Worm (Caenorhabditis elegans): Measurements from ENCODE around the gene F39H12.3.

The F39H12.3 gene

DNA sequence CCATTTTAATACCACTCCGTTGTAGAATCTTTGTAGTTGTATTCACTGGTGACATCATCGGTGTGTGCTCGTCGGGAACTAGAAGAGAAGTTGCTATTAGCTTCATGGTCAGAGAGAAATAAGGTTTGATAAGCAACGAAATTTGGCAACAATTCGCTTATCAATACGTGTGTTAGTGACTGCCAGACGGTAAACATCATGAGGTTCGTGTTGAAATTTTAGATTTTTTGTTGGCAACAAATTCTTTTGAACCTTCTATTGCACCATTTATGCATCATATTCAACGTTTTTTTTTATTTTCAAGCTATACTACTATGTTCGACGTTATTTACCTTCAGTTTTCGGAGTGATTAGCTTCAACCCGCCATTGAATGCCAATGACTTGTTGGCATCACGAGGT is 17.6 kb downstream of the F39H12.3 start:
- peak; percentile 6 for TF ChIP-seq jun-1 (tag; optimal IDR thresholded peaks at IDR 0.05)
- TF ChIP-seq nhr-43 (tag; optimal IDR thresholded peaks at IDR 0.05; ENCODE audit: poor library complexity, severe bottlenecking), result no peak
- no peak for TF ChIP-seq unc-39 (tag; optimal IDR thresholded peaks at IDR 0.05)
- peak; percentile 86 for TF ChIP-seq pqm-1 (tag; optimal IDR thresholded peaks at IDR 0.05)
- peak; percentile 87 for TF ChIP-seq elt-2 (tag; optimal IDR thresholded peaks at IDR 0.05)
- no peak for TF ChIP-seq eor-1 (tag; optimal IDR thresholded peaks at IDR 0.05)
- peak; percentile 53 for TF ChIP-seq pha-4 (tag; optimal IDR thresholded peaks at IDR 0.05)

DNA sequence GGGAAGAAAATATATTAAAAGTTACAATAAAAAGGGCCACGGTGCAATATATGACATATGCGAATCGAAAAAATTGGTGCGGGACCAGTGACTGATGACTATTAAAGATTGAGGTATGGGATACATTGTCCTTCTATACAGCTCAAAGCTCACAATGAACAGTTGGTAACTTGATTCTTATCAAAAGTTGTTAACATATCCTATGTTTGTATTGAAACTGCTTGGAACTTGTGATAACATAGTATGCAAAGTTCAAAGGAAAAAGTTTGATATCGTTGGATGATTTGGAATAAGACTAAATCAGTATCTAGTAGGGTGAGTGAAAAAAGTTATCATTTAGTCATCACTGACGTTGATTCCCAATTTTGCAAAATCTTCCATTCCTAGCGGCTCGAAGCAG is 23.3 kb downstream of the F39H12.3 start:
- TF ChIP-seq ztf-4 (tag; optimal IDR thresholded peaks at IDR 0.05) (no peak), ceh-28 (tag; optimal IDR thresholded peaks at IDR 0.05) (no peak), jun-1 (tag; optimal IDR thresholded peaks at IDR 0.05) (no peak), R02D3.7 (tag; optimal IDR thresholded peaks at IDR 0.05) (no peak), nhr-28 (tag; optimal IDR thresholded peaks at IDR 0.05) (no peak), nhr-11 (tag; optimal IDR thresholded peaks at IDR 0.05) (no peak), ceh-82 (tag; optimal IDR thresholded peaks at IDR 0.05) (no peak), elt-1 (tag; optimal IDR thresholded peaks at IDR 0.05) (no peak), lin-39 (tag; optimal IDR thresholded peaks at IDR 0.05) (no peak), nhr-237 (tag; optimal IDR thresholded peaks at IDR 0.05) (no peak)

DNA sequence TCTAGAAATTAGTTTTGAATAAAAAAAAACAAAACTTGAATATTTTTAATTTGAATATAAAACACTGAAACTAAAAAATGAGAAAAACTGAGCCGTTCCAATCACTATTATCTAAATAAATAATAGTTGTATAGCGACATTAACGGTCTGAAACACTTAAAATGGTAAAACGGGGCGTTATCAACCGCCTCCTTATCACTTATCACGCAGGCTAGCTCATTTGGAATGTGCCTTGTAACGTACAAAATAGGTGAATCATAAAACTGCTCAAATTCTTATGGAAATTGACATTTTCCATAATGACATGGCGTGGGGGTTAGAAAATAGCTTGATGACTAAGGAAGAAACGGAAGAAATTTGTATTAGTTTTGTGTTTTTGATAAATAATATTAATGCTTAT is 25.4 kb downstream of the F39H12.3 start, which contains the start of gene ifd-2:
ifd-2 (minus strand) TSS at position 1 of the 400 bp plus-strand sequence.
- TF ChIP-seq fkh-10 (GFP tag; optimal IDR thresholded peaks at IDR 0.05) (no peak), nhr-77 (tag; optimal IDR thresholded peaks at IDR 0.05) (no peak), fkh-2 (tag; optimal IDR thresholded peaks at IDR 0.05) (no peak), daf-12 (tag; optimal IDR thresholded peaks at IDR 0.05) (no peak), tbx-2 (tag; optimal IDR thresholded peaks at IDR 0.05) (no peak), ceh-16 (tag; optimal IDR thresholded peaks at IDR 0.05) (no peak), elt-2 (tag; optimal IDR thresholded peaks at IDR 0.05) (peak; percentile 87), aly-2 (tag; optimal IDR thresholded peaks at IDR 0.05) (no peak), nhr-237 (tag; optimal IDR thresholded peaks at IDR 0.05) (no peak), nhr-28 (tag; optimal IDR thresholded peaks at IDR 0.05) (no peak), ztf-11 (tag; optimal IDR thresholded peaks at IDR 0.05) (no peak), lin-39 (tag; optimal IDR thresholded peaks at IDR 0.05) (no peak), pqm-1 (tag; optimal IDR thresholded peaks at IDR 0.05) (peak; percentile 74), lsy-12 (tag; optimal IDR thresholded peaks at IDR 0.05) (no peak), mml-1 (tag; optimal IDR thresholded peaks at IDR 0.05) (no peak), nhr-76 (tag; optimal IDR thresholded peaks at IDR 0.05) (no peak), pha-4 (tag; optimal IDR thresholded peaks at IDR 0.05) (peak; percentile 8), R02D3.7 (tag; optimal IDR thresholded peaks at IDR 0.05) (no peak), mdl-1 (tag; optimal IDR thresholded peaks at IDR 0.05) (no peak), eor-1 (tag; optimal IDR thresholded peaks at IDR 0.05) (no peak), elt-3 (tag; optimal IDR thresholded peaks at IDR 0.05) (no peak), ceh-28 (tag; optimal IDR thresholded peaks at IDR 0.05) (no peak), nhr-11 (tag; optimal IDR thresholded peaks at IDR 0.05) (no peak)

DNA sequence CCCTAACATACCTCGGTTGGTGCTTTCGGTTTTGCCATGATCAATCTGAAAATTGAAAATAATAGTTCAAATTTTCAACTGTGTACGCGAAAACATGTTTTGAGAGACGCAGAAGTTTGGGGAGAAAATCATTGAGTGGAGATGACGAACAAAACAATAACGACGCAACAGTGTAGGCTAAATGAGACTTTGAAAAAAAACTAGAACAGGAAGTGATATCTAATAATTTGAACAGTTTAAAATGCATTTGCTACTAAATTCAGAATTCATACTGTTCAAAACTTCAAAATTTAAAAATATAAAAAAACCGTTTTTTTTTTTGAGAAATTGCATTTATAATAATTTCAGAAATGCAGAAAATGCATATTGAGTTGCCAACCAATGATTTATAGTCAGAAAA is 28.2 kb downstream of the F39H12.3 start, which contains the start of gene F25E2.3:
F25E2.3 (minus strand) TSS at position 101 of the 400 bp plus-strand sequence.
- TF ChIP-seq pha-4 (tag; optimal IDR thresholded peaks at IDR 0.05) (no peak), nhr-77 (tag; optimal IDR thresholded peaks at IDR 0.05) (no peak), lsy-12 (tag; optimal IDR thresholded peaks at IDR 0.05) (no peak), nhr-67 (tag; optimal IDR thresholded peaks at IDR 0.05) (no peak), nhr-23 (tag; optimal IDR thresholded peaks at IDR 0.05) (no peak), ztf-11 (tag; optimal IDR thresholded peaks at IDR 0.05) (no peak), nhr-237 (tag; optimal IDR thresholded peaks at IDR 0.05) (no peak), egl-27 (tag; optimal IDR thresholded peaks at IDR 0.05) (no peak)

DNA sequence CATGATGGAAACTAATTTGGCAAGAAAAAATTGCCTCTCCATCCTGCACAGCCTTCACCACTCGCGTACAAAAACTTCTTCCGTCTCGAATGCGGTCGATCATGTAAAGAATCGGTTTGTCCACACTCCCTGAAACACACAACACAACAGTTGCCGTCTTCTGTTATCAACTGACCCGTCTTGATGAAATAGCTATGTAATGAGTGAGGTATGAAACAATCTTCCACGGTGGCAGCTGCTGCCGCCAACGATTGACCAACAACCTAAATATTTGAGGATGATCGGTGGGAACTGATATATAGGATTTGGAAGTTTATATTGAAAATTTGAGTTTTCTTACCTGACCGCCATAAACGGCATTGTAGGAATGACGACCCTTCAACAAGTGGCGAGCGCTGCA is 29.0 kb downstream of the F39H12.3 start:
- TF ChIP-seq zag-1 (tag; optimal IDR thresholded peaks at IDR 0.05), result no peak
- TF ChIP-seq nhr-11 (tag; optimal IDR thresholded peaks at IDR 0.05), result no peak
- TF ChIP-seq nhr-237 (tag; optimal IDR thresholded peaks at IDR 0.05), result no peak
- no peak for TF ChIP-seq elt-3 (tag; optimal IDR thresholded peaks at IDR 0.05)
- TF ChIP-seq ceh-16 (tag; optimal IDR thresholded peaks at IDR 0.05), result no peak
